Fruit fly (Drosophila melanogaster): ENCODE data around the gene CG31415.
A peak's percentile ranks its signal among the peaks of the same experiment; 100 is the strongest.

CG31415 gene

DNA sequence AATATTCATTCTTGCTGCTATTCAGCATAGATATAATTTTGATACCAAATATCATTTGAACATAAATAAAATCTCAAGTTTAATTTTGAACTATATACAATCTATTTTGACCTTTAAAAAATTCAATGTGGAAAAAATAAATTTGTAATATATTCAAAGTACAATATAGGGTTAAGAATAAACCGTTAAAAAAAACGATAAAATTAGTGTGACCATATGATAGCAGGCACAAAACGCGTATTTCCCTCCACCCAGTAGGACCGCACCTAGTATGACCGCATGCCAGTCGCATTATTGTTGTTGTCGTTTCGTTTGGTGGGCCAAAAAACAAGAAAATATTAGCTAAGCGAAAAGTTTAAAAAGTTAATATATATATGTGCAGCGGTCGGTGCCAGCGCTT is 49.7 kb downstream of the CG31415 start, which contains the start of gene CG8516 (continued):
- no peak for TF ChIP-seq dmrt11E (tag; optimal IDR thresholded peaks at IDR 0.05)
- TF ChIP-seq chinmo (GFP tag; IDR thresholded peaks at IDR 0.05; ENCODE audit: partially characterized antibody): no peak
- TF ChIP-seq sens-2 (GFP tag; IDR thresholded peaks at IDR 0.05): no peak
- no peak for TF ChIP-seq Kr (GFP tag; optimal IDR thresholded peaks at IDR 0.05)
- TF ChIP-seq MESR4 (GFP tag; optimal IDR thresholded peaks at IDR 0.05): peak; percentile 74
- TF ChIP-seq CG10431 (GFP tag; optimal IDR thresholded peaks at IDR 0.05): no peak
- TF ChIP-seq repo (GFP tag; optimal IDR thresholded peaks at IDR 0.05): no peak
- TF ChIP-seq Ets65A (GFP tag): no peak
- no peak for TF ChIP-seq so (GFP tag; IDR thresholded peaks at IDR 0.05)
- TF ChIP-seq Opbp (GFP tag; IDR thresholded peaks at IDR 0.05; ENCODE audit: partially characterized antibody): no peak
- no peak for TF ChIP-seq zen2 (GFP tag; IDR thresholded peaks at IDR 0.05; ENCODE audit: partially characterized antibody)
- no peak for TF ChIP-seq CG13894 (tag; optimal IDR thresholded peaks at IDR 0.05)
- TF ChIP-seq bsh (GFP tag; optimal IDR thresholded peaks at IDR 0.05): no peak
- TF ChIP-seq tup (GFP tag; optimal IDR thresholded peaks at IDR 0.05): no peak
- no peak for TF ChIP-seq croc (GFP tag; conservative IDR thresholded peaks at IDR 0.05)
- TF ChIP-seq bowl (GFP tag; IDR thresholded peaks at IDR 0.05): 0 out of 2 replicates have a peak, but pooled peaks have one; percentile 39
- peak; percentile 83 for TF ChIP-seq pzg (GFP tag; optimal IDR thresholded peaks at IDR 0.05)
- TF ChIP-seq CG17385 (GFP tag; optimal IDR thresholded peaks at IDR 0.05): no peak
- TF ChIP-seq ara (GFP tag; IDR thresholded peaks at IDR 0.05): no peak
- TF ChIP-seq Hey (tag; optimal IDR thresholded peaks at IDR 0.05): no peak
- no peak for TF ChIP-seq CG11723 (GFP tag; optimal IDR thresholded peaks at IDR 0.05)
- no peak for TF ChIP-seq az2 (GFP tag; optimal IDR thresholded peaks at IDR 0.05)
- no peak for TF ChIP-seq cad (GFP tag; optimal IDR thresholded peaks at IDR 0.05)
- no peak for TF ChIP-seq CHES-1-like (GFP tag; optimal IDR thresholded peaks at IDR 0.05)
- no peak for TF ChIP-seq CG1529 (GFP tag; optimal IDR thresholded peaks at IDR 0.05)
- peak; percentile 0 for TF ChIP-seq Meics (GFP tag; optimal IDR thresholded peaks at IDR 0.05)
- no peak for TF ChIP-seq Hr39 (optimal IDR thresholded peaks at IDR 0.05)
- peak; percentile 36 for TF ChIP-seq nmo (GFP tag; optimal IDR thresholded peaks at IDR 0.05)
- no peak for TF ChIP-seq pros (GFP tag; optimal IDR thresholded peaks at IDR 0.05)
- no peak for TF ChIP-seq prd (optimal IDR thresholded peaks at IDR 0.05)
- TF ChIP-seq prd (GFP tag; IDR thresholded peaks at IDR 0.05): no peak
- TF ChIP-seq CG1024 (GFP tag; IDR thresholded peaks at IDR 0.05): no peak
- TF ChIP-seq B-H2 (GFP tag; optimal IDR thresholded peaks at IDR 0.05): no peak
- no peak for TF ChIP-seq HLHmδ (GFP tag; optimal IDR thresholded peaks at IDR 0.05)
- TF ChIP-seq CG18599 (GFP tag; optimal IDR thresholded peaks at IDR 0.05): no peak
- no peak for TF ChIP-seq NfI (GFP tag; optimal IDR thresholded peaks at IDR 0.05)
- TF ChIP-seq CrebB (tag; optimal IDR thresholded peaks at IDR 0.05): no peak
- TF ChIP-seq CG12391 (tag; optimal IDR thresholded peaks at IDR 0.05): peak; percentile 33
- no peak for TF ChIP-seq fd102C (GFP tag; optimal IDR thresholded peaks at IDR 0.05)
- TF ChIP-seq Pdp1 (GFP tag; optimal IDR thresholded peaks at IDR 0.05): peak in 1 of 2 experiments; percentile 53
- no peak for TF ChIP-seq CG4707 (GFP tag; optimal IDR thresholded peaks at IDR 0.05)
- peak; percentile 70 for TF ChIP-seq Med (GFP tag)
- no peak for TF ChIP-seq CG4328 (GFP tag; optimal IDR thresholded peaks at IDR 0.05)
- no peak for TF ChIP-seq Dll (GFP tag; IDR thresholded peaks at IDR 0.05; ENCODE audit: partially characterized antibody)
- TF ChIP-seq Lhr (GFP tag; optimal IDR thresholded peaks at IDR 0.05): peak; percentile 33
- TF ChIP-seq Doc2 (GFP tag; IDR thresholded peaks at IDR 0.05): no peak
- TF ChIP-seq CG7357 (GFP tag; IDR thresholded peaks at IDR 0.05): no peak
- peak; percentile 30 for TF ChIP-seq Sry-δ (GFP tag; optimal IDR thresholded peaks at IDR 0.05)
- no peak for TF ChIP-seq CG10979 (tag; optimal IDR thresholded peaks at IDR 0.05)
- TF ChIP-seq gce (GFP tag; IDR thresholded peaks at IDR 0.05): no peak
- TF ChIP-seq GATAe (GFP tag; conservative IDR thresholded peaks at IDR 0.05): no peak
